Fruit fly (Drosophila melanogaster): ENCODE results near the gene CG13001.

Gene CG13001

dm6 chrX:16893034-16893433 lies 49.6 kb downstream of the CG13001 start:
- no peak for TF ChIP-seq foxo (GFP tag; optimal IDR thresholded peaks at IDR 0.05)
- no peak for TF ChIP-seq woc (GFP tag; optimal IDR thresholded peaks at IDR 0.05)
- no peak for TF ChIP-seq dsf (GFP tag; optimal IDR thresholded peaks at IDR 0.05; ENCODE audit: borderline replicate concordance)
- no peak for TF ChIP-seq pan (optimal IDR thresholded peaks at IDR 0.05)
